Fruit fly (Drosophila melanogaster) whole organism, embryonic: ENCODE measurements around the gene CG4914.

ENCODE experiments used
- Asciz ChIP-seq: fragments of 200-800 bp; sonication (Bioruptor generic); optimal IDR thresholded peaks from 2 replicates; lab custom pipeline; 2017; ENCODE audit warnings: missing biosample characterization, mild to moderate bottlenecking, missing genetic modification characterization, missing genetic modification reagents
- B-H1 ChIP-seq: fragments of 200-800 bp; sonication (Bioruptor generic); IDR thresholded peaks from 3 replicates; pipeline ENCODE4 v1.3.6; 2022; ENCODE audit warnings: missing biosample characterization, missing genetic modification characterization
- C15 ChIP-seq: fragments of 200-800 bp; sonication (Bioruptor generic); IDR thresholded peaks from 3 replicates; pipeline ENCODE4 v1.3.6; 2022; ENCODE audit warnings: missing biosample characterization, missing genetic modification characterization
- CG13287 ChIP-seq: fragments of 200-800 bp; sonication (Bioruptor generic); IDR thresholded peaks from 2 replicates; pipeline ENCODE4 v1.3.6; 2022; ENCODE audit warnings: missing biosample characterization, missing genetic modification characterization; ENCODE audit not compliant: partially characterized antibody
- CG14441 ChIP-seq: fragments of 200-800 bp; sonication (Bioruptor generic); IDR thresholded peaks from 2 replicates; pipeline ENCODE4 v1.3.6; 2022; ENCODE audit warnings: missing biosample characterization, missing genetic modification characterization
- CG1529 ChIP-seq: fragments of 200-800 bp; sonication (Bioruptor generic); optimal IDR thresholded peaks from 3 replicates; lab custom pipeline; 2018; ENCODE audit warnings: missing biosample characterization, missing genetic modification characterization
- CG18476 ChIP-seq: fragments of 200-800 bp; sonication (Bioruptor generic); optimal IDR thresholded peaks from 2 replicates; lab custom pipeline; 2016; ENCODE audit warnings: missing biosample characterization, mild to moderate bottlenecking, missing genetic modification characterization
- CG2116 ChIP-seq: fragments of 200-800 bp; sonication (Bioruptor generic); optimal IDR thresholded peaks from 3 replicates; lab custom pipeline; 2018; ENCODE audit warnings: missing biosample characterization, mild to moderate bottlenecking, missing genetic modification characterization
- CG2712 ChIP-seq: fragments of 200-800 bp; optimal IDR thresholded peaks from 3 replicates; lab custom pipeline; 2019; ENCODE audit warnings: missing biosample characterization, mild to moderate bottlenecking, missing genetic modification characterization, moderate library complexity
- CG32767 ChIP-seq: fragments of 200-800 bp; sonication (Bioruptor generic); IDR thresholded peaks from 2 replicates; pipeline ENCODE4 v1.3.6; 2022; ENCODE audit warnings: missing biosample characterization, missing genetic modification characterization
- CG4404 ChIP-seq: fragments of 200-800 bp; sonication (Bioruptor generic); IDR thresholded peaks from 2 replicates; pipeline ENCODE4 v1.3.6; 2022; ENCODE audit warnings: missing biosample characterization, missing genetic modification characterization
- CG5953 ChIP-seq: fragments of 200-800 bp; sonication (Bioruptor generic); IDR thresholded peaks from 2 replicates; pipeline ENCODE4 v1.3.6; 2022; ENCODE audit warnings: missing biosample characterization, missing genetic modification characterization
- CG6854 ChIP-seq: fragments of 200-800 bp; sonication (Bioruptor generic); optimal IDR thresholded peaks from 3 replicates; lab custom pipeline; 2017; ENCODE audit warnings: missing biosample characterization, mild to moderate bottlenecking, missing genetic modification characterization
- CrebB ChIP-seq: fragments of 200-800 bp; sonication (Bioruptor generic); optimal IDR thresholded peaks from 3 replicates; lab custom pipeline; 2018; ENCODE audit warnings: missing biosample characterization, mild to moderate bottlenecking, missing genetic modification characterization
- D19B ChIP-seq: fragments of 200-800 bp; sonication (Bioruptor generic); optimal IDR thresholded peaks from 2 replicates; lab custom pipeline; 2017; ENCODE audit warnings: missing biosample characterization, mild to moderate bottlenecking, missing genetic modification characterization
- Eip74EF ChIP-seq, 2 experiments: fragments of 200-800 bp in 1 of 2; fragments of >200 bp in 1 of 2; sonication (Bioruptor generic) in 1 of 2; optimal IDR thresholded peaks; 2 replicates each; lab custom pipeline; 2017 to 2019; ENCODE audit warnings: missing biosample characterization in 2 of 2, missing genetic modification characterization in 2 of 2, mild to moderate bottlenecking in 1 of 2, moderate library complexity in 1 of 2
- Fer1 ChIP-seq: fragments of 200-800 bp; sonication (Bioruptor generic); optimal IDR thresholded peaks from 2 replicates; lab custom pipeline; 2017; ENCODE audit warnings: missing biosample characterization, mild to moderate bottlenecking, missing genetic modification characterization
- Fer3 ChIP-seq: fragments of 200-800 bp; sonication (Bioruptor generic); optimal IDR thresholded peaks from 2 replicates; lab custom pipeline; 2018; ENCODE audit warnings: missing biosample characterization, mild to moderate bottlenecking, missing genetic modification characterization, moderate library complexity
- H2.0 ChIP-seq: fragments of 200-800 bp; sonication (Bioruptor generic); IDR thresholded peaks from 2 replicates; pipeline ENCODE4 v1.3.6; 2022; ENCODE audit warnings: missing biosample characterization, missing genetic modification characterization
- HHEX ChIP-seq: fragments of 200-800 bp; sonication (Bioruptor generic); optimal IDR thresholded peaks from 3 replicates; lab custom pipeline; 2017; ENCODE audit warnings: missing biosample characterization, mild to moderate bottlenecking, missing genetic modification characterization, missing genetic modification reagents
- HmgD ChIP-seq: fragments of 200-800 bp; sonication (Bioruptor generic); optimal IDR thresholded peaks from 3 replicates; lab custom pipeline; 2016; ENCODE audit warnings: missing biosample characterization, missing genetic modification characterization
- Mad ChIP-seq: fragments of 200-800 bp; sonication (Bioruptor generic); optimal IDR thresholded peaks from 2 replicates; lab custom pipeline; 2016; ENCODE audit warnings: missing biosample characterization, missing genetic modification characterization
- NC2β ChIP-seq: fragments of 200-800 bp; sonication (Bioruptor generic); optimal IDR thresholded peaks from 2 replicates; lab custom pipeline; 2016; ENCODE audit warnings: missing biosample characterization, missing genetic modification characterization
- Pdp1 ChIP-seq, 2 experiments: fragments of 200-800 bp; sonication (Bioruptor generic); optimal IDR thresholded peaks; 3 replicates each; lab custom pipeline; 2016; ENCODE audit warnings: missing biosample characterization in 2 of 2, missing genetic modification characterization in 2 of 2, mild to moderate bottlenecking in 1 of 2, moderate library complexity in 1 of 2
- Sry-β ChIP-seq: fragments of 200-800 bp; sonication (Bioruptor generic); optimal IDR thresholded peaks from 2 replicates; lab custom pipeline; 2018; ENCODE audit warnings: missing biosample characterization, mild to moderate bottlenecking, missing genetic modification characterization, moderate library complexity
- Xbp1 ChIP-seq: fragments of 200-800 bp; sonication (Bioruptor generic); optimal IDR thresholded peaks from 3 replicates; lab custom pipeline; 2016; ENCODE audit warnings: missing biosample characterization, mild to moderate bottlenecking, missing genetic modification characterization
- YL-1 ChIP-seq: fragments of 200-800 bp; sonication (Bioruptor generic); optimal IDR thresholded peaks from 3 replicates; lab custom pipeline; 2017; ENCODE audit warnings: missing biosample characterization, mild to moderate bottlenecking, missing genetic modification characterization
- amos ChIP-seq: fragments of 200-800 bp; sonication (Bioruptor generic); IDR thresholded peaks from 2 replicates; pipeline ENCODE4 v1.3.6; 2022; ENCODE audit warnings: missing biosample characterization, missing genetic modification characterization; ENCODE audit not compliant: partially characterized antibody
- ase ChIP-seq: fragments of 200-800 bp; sonication (Bioruptor generic); IDR thresholded peaks from 3 replicates; pipeline ENCODE4 v1.3.6; 2022; ENCODE audit warnings: missing biosample characterization, missing genetic modification characterization
- bcd ChIP-seq: fragments of 200-800 bp; sonication (Bioruptor generic); optimal IDR thresholded peaks from 2 replicates; lab custom pipeline; 2017; ENCODE audit warnings: missing biosample characterization, mild to moderate bottlenecking, missing genetic modification characterization
- cwo ChIP-seq: fragments of 200-800 bp; sonication (Bioruptor generic); optimal IDR thresholded peaks from 3 replicates; lab custom pipeline; 2017; ENCODE audit warnings: missing biosample characterization, missing genetic modification characterization, mild to moderate bottlenecking, moderate library complexity, missing genetic modification reagents
- da ChIP-seq: fragments of 200-800 bp; sonication (Bioruptor generic); optimal IDR thresholded peaks from 2 replicates; lab custom pipeline; 2016; ENCODE audit warnings: missing biosample characterization, missing genetic modification characterization
- dimm ChIP-seq: fragments of 200-800 bp; sonication (Bioruptor generic); IDR thresholded peaks from 2 replicates; pipeline ENCODE4 v1.3.6; 2022; ENCODE audit warnings: missing biosample characterization, missing genetic modification characterization
- disco-r ChIP-seq: fragments of 200-800 bp; sonication (Bioruptor generic); optimal IDR thresholded peaks from 2 replicates; lab custom pipeline; 2016; ENCODE audit warnings: missing biosample characterization, missing genetic modification characterization
- dysf ChIP-seq: fragments of 200-800 bp; sonication (Bioruptor generic); IDR thresholded peaks from 3 replicates; pipeline ENCODE4 v1.3.6; 2022; ENCODE audit warnings: missing biosample characterization, missing genetic modification characterization
- fd3F ChIP-seq: fragments of 200-800 bp; sonication (Bioruptor generic); optimal IDR thresholded peaks from 2 replicates; lab custom pipeline; 2018; ENCODE audit warnings: missing biosample characterization, mild to moderate bottlenecking, missing genetic modification characterization, moderate library complexity
- inv ChIP-seq: fragments of 200-800 bp; sonication (Bioruptor generic); IDR thresholded peaks from 2 replicates; pipeline ENCODE4 v1.3.6; 2022; ENCODE audit warnings: missing biosample characterization, missing genetic modification characterization; ENCODE audit not compliant: partially characterized antibody
- jigr1 ChIP-seq: fragments of 200-800 bp; sonication (Bioruptor generic); IDR thresholded peaks from 3 replicates; pipeline ENCODE4 v1.3.6; 2022; ENCODE audit warnings: missing biosample characterization, missing genetic modification characterization
- lbe ChIP-seq: fragments of 200-800 bp; sonication (Bioruptor generic); optimal IDR thresholded peaks from 2 replicates; lab custom pipeline; 2016; ENCODE audit warnings: missing biosample characterization, mild to moderate bottlenecking, missing genetic modification characterization
- nom ChIP-seq: fragments of 200-800 bp; sonication (Bioruptor generic); optimal IDR thresholded peaks from 2 replicates; lab custom pipeline; 2017; ENCODE audit warnings: missing biosample characterization, missing genetic modification characterization, mild to moderate bottlenecking, moderate library complexity, missing genetic modification reagents
- onecut ChIP-seq: fragments of 200-800 bp; sonication (Bioruptor generic); IDR thresholded peaks from 2 replicates; pipeline ENCODE4 v1.3.6; 2022; ENCODE audit warnings: missing biosample characterization, missing genetic modification characterization
- pb ChIP-seq: fragments of 200-800 bp; sonication (Bioruptor generic); optimal IDR thresholded peaks from 3 replicates; lab custom pipeline; 2016; ENCODE audit warnings: missing biosample characterization, missing genetic modification characterization
- pnt ChIP-seq: fragments of 200-800 bp; sonication (Bioruptor generic); optimal IDR thresholded peaks from 3 replicates; lab custom pipeline; 2016; ENCODE audit warnings: missing biosample characterization, missing genetic modification characterization
- schlank ChIP-seq: fragments of 200-800 bp; sonication (Bioruptor generic); optimal IDR thresholded peaks from 2 replicates; lab custom pipeline; 2018; ENCODE audit warnings: missing biosample characterization, mild to moderate bottlenecking, missing genetic modification characterization
- sd ChIP-seq: fragments of 200-800 bp; sonication (Bioruptor generic); optimal IDR thresholded peaks from 3 replicates; lab custom pipeline; 2018; ENCODE audit warnings: missing biosample characterization, mild to moderate bottlenecking, missing genetic modification characterization, moderate library complexity
- slou ChIP-seq: fragments of 200-800 bp; sonication (Bioruptor generic); optimal IDR thresholded peaks from 3 replicates; lab custom pipeline; 2016; ENCODE audit warnings: missing biosample characterization, missing genetic modification characterization
- sqz ChIP-seq: fragments of 200-800 bp; sonication (Bioruptor generic); optimal IDR thresholded peaks from 3 replicates; lab custom pipeline; 2018; ENCODE audit warnings: missing biosample characterization, mild to moderate bottlenecking, missing genetic modification characterization
- stwl ChIP-seq: fragments of 200-800 bp; sonication (Bioruptor generic); optimal IDR thresholded peaks from 3 replicates; lab custom pipeline; 2018; ENCODE audit warnings: missing biosample characterization, mild to moderate bottlenecking, missing genetic modification characterization, moderate library complexity
- tio ChIP-seq: fragments of 200-800 bp; sonication (Bioruptor generic); optimal IDR thresholded peaks from 2 replicates; lab custom pipeline; 2017; ENCODE audit warnings: missing biosample characterization, missing genetic modification characterization, inconsistent platforms
- trh ChIP-seq: fragments of 200-800 bp; sonication (Bioruptor generic); optimal IDR thresholded peaks from 2 replicates; lab custom pipeline; 2016; ENCODE audit warnings: missing biosample characterization, missing genetic modification characterization
- wdn ChIP-seq: fragments of 200-800 bp; sonication (Bioruptor generic); IDR thresholded peaks from 2 replicates; pipeline ENCODE4 v1.3.6; 2022; ENCODE audit warnings: missing biosample characterization, missing genetic modification characterization

The CG4914 gene

dm6 chr3L:14708053-14708452 lies 30.1 kb upstream of the CG4914 start (continued):
- peak; percentile 60 for TF ChIP-seq Asciz (GFP tag; lab: Kevin White, UChicago)
- peak; percentile 53 for TF ChIP-seq tio (GFP tag; lab: Kevin White, UChicago)
- TF ChIP-seq HmgD (GFP tag; lab: Kevin White, UChicago), result no peak
- no peak for TF ChIP-seq ase (GFP tag; lab: Robert Waterston, UW)
- peak; percentile 67 for TF ChIP-seq Fer3
- TF ChIP-seq sqz, result no peak
- peak; percentile 18; the same call in 1 of the 3 replicates for TF ChIP-seq B-H1
- peak; percentile 18 for TF ChIP-seq bcd (GFP tag; lab: Kevin White, UChicago)
- no peak for TF ChIP-seq dimm (GFP tag; lab: Robert Waterston, UW)
- TF ChIP-seq Sry-β, result no peak
- no peak for TF ChIP-seq C15 (GFP tag; lab: Robert Waterston, UW)
- TF ChIP-seq da, result no peak
- no peak for TF ChIP-seq CG6854 (GFP tag; lab: Kevin White, UChicago)
- TF ChIP-seq Mad, result no peak
- no peak for TF ChIP-seq onecut (GFP tag; lab: Robert Waterston, UW)
- peak; percentile 41 for TF ChIP-seq CG18476
- peak; percentile 44 for TF ChIP-seq lbe (GFP tag; lab: Kevin White, UChicago)
- peak; percentile 59 for TF ChIP-seq HHEX (GFP tag; lab: Kevin White, UChicago)
- TF ChIP-seq CG2116 (GFP tag; lab: Kevin White, UChicago), result no peak
- no peak for TF ChIP-seq CG1529 (GFP tag; lab: Kevin White, UChicago)
- TF ChIP-seq cwo (GFP tag; lab: Kevin White, UChicago), result no peak
- peak; percentile 69 for TF ChIP-seq schlank (tag; lab: Kevin White, UChicago)
- TF ChIP-seq sd (tag; lab: Kevin White, UChicago), result no peak
- TF ChIP-seq CG14441 (GFP tag; lab: Robert Waterston, UW), result 0 out of 2 replicates have a peak, but pooled peaks have one; percentile 32
- TF ChIP-seq Pdp1 (GFP tag; optimal IDR thresholded peaks at IDR 0.05; lab: Kevin White, UChicago), result peak in 1 of 2 experiments; percentile 20
- TF ChIP-seq amos, result no peak
- TF ChIP-seq D19B (GFP tag; lab: Kevin White, UChicago), result no peak
- TF ChIP-seq CG4404, result no peak
- TF ChIP-seq CG32767 (GFP tag; lab: Robert Waterston, UW), result 0 out of 2 replicates have a peak, but pooled peaks have one; percentile 13
- TF ChIP-seq wdn (GFP tag; lab: Robert Waterston, UW), result peak; percentile 51; the same call in 1 of the 2 replicates
- no peak; the same call in 2 of the 3 replicates for TF ChIP-seq dysf
- TF ChIP-seq disco-r (GFP tag; lab: Kevin White, UChicago), result no peak
- TF ChIP-seq pnt, result no peak
- peak; percentile 41 for TF ChIP-seq fd3F (GFP tag; lab: Kevin White, UChicago)
- no peak for TF ChIP-seq Eip74EF (GFP tag; optimal IDR thresholded peaks at IDR 0.05; lab: Kevin White, UChicago)
- peak; percentile 46 for TF ChIP-seq slou (GFP tag; lab: Kevin White, UChicago)
- no peak for TF ChIP-seq CG2712 (tag; lab: Kevin White, UChicago)
- TF ChIP-seq pb, result no peak
- no peak for TF ChIP-seq nom (GFP tag; lab: Kevin White, UChicago)
- TF ChIP-seq YL-1 (GFP tag; lab: Kevin White, UChicago), result no peak
- peak; percentile 23 for TF ChIP-seq CrebB (tag; lab: Kevin White, UChicago)
- TF ChIP-seq H2.0 (GFP tag; lab: Robert Waterston, UW), result no peak
- peak; percentile 64 for TF ChIP-seq Fer1 (GFP tag; lab: Kevin White, UChicago)
- TF ChIP-seq trh, result peak; percentile 40
- no peak for TF ChIP-seq inv
- no peak for TF ChIP-seq CG13287
- no peak for TF ChIP-seq CG5953 (GFP tag; lab: Robert Waterston, UW)
- no peak for TF ChIP-seq jigr1 (GFP tag; lab: Robert Waterston, UW)
- no peak for TF ChIP-seq stwl (tag; lab: Kevin White, UChicago)
- no peak for TF ChIP-seq NC2β (GFP tag; lab: Kevin White, UChicago)
- TF ChIP-seq Xbp1 (GFP tag; lab: Kevin White, UChicago), result no peak
